Worm (Caenorhabditis elegans) whole organism, early embryonic: Measurements from ENCODE around the gene syd-9.

Experiments
- ama-1 ChIP-seq: fragments of 150-350 bp; optimal IDR thresholded peaks from 2 replicates; lab custom pipeline; 2014
- flt-1 ChIP-seq: fragments of 200-800 bp; sonication (Bioruptor generic); IDR thresholded peaks from 2 replicates; pipeline ENCODE4 v1.3.6; 2022; ENCODE audit warnings: missing genetic modification characterization, missing compliant biosample characterization
- scrt-1 ChIP-seq: fragments of 200-800 bp; sonication (Bioruptor generic); IDR thresholded peaks from 2 replicates; pipeline ENCODE4 v1.3.6; 2022; ENCODE audit warnings: missing genetic modification characterization, missing compliant biosample characterization
- sea-1 ChIP-seq: fragments of 200-800 bp; sonication (Bioruptor generic); conservative IDR thresholded peaks from 2 replicates; pipeline ENCODE4 v1.3.6; 2022; ENCODE audit warnings: missing genetic modification characterization, missing compliant biosample characterization
- tbx-11 ChIP-seq: fragments of 200-800 bp; sonication (Bioruptor generic); IDR thresholded peaks from 2 replicates; pipeline ENCODE4 v1.3.6; 2022; ENCODE audit warnings: missing genetic modification characterization, missing compliant biosample characterization
- tbx-37 ChIP-seq: fragments of 200-800 bp; sonication (Bioruptor generic); conservative IDR thresholded peaks from 2 replicates; pipeline ENCODE4 v1.3.6; 2022; ENCODE audit warnings: missing genetic modification reagents, missing genetic modification characterization, missing compliant biosample characterization
- tra-4 ChIP-seq: sonication (generic microtip); optimal IDR thresholded peaks from 2 replicates; lab custom pipeline; 2017; ENCODE audit warnings: missing genetic modification characterization, missing compliant biosample characterization

ce11 chrX:7217704-7218479 is at the start of gene syd-9:
- TF ChIP-seq ama-1 (lab: Kevin White, UChicago) (no peak), scrt-1 (GFP tag; lab: Robert Waterston, UW) (no peak), tra-4 (tag; lab: Kevin White, UChicago) (no peak), sea-1 (GFP tag; lab: Robert Waterston, UW) (no peak), tbx-37 (GFP tag; lab: Robert Waterston, UW) (no peak), tbx-11 (GFP tag; lab: Robert Waterston, UW) (peak; percentile 21; the same call in 1 of the 2 replicates), flt-1 (GFP tag; lab: Robert Waterston, UW) (no peak)
